Worm (Caenorhabditis elegans) whole organism, mixed stage, embryonic: ENCODE measurements around the gene ckk-1.

Source experiments
- M03D4.4 ChIP-seq: sonication (generic microtip); optimal IDR thresholded peaks from 2 replicates; lab custom pipeline; 2017; ENCODE audit warnings: mild to moderate bottlenecking, missing genetic modification characterization, missing compliant biosample characterization
- bed-3 ChIP-seq: fragments of 200-800 bp; sonication (Bioruptor generic); optimal IDR thresholded peaks from 3 replicates; lab custom pipeline; 2018; ENCODE audit warnings: mild to moderate bottlenecking, missing genetic modification characterization, moderate library complexity, missing compliant biosample characterization
- blmp-1 ChIP-seq: fragments of 150-350 bp; optimal IDR thresholded peaks from 2 replicates; lab custom pipeline; 2014; ENCODE audit warnings: missing biosample characterization, missing genetic modification characterization
- ceh-39 ChIP-seq: fragments of 150-350 bp; optimal IDR thresholded peaks from 2 replicates; lab custom pipeline; 2014; ENCODE audit warnings: missing biosample characterization, missing genetic modification characterization
- ceh-43 ChIP-seq: fragments of 200-800 bp; sonication (Bioruptor generic); optimal IDR thresholded peaks from 2 replicates; lab custom pipeline; 2018; ENCODE audit warnings: mild to moderate bottlenecking, missing genetic modification characterization, moderate library complexity, missing compliant biosample characterization
- ceh-83 ChIP-seq: fragments of 200-800 bp; sonication (Bioruptor generic); optimal IDR thresholded peaks from 2 replicates; lab custom pipeline; 2018; ENCODE audit warnings: mild to moderate bottlenecking, missing genetic modification characterization, missing compliant biosample characterization
- ces-1 ChIP-seq: fragments of 150-350 bp; optimal IDR thresholded peaks from 2 replicates; lab custom pipeline; 2014; ENCODE audit warnings: missing biosample characterization, missing genetic modification reagents, missing genetic modification characterization
- elt-1 ChIP-seq: sonication (generic microtip); optimal IDR thresholded peaks from 2 replicates; lab custom pipeline; 2017; ENCODE audit warnings: missing genetic modification characterization, mild to moderate bottlenecking, missing compliant biosample characterization, antibody characterized with exemption, moderate library complexity, borderline replicate concordance; ENCODE audit not compliant: insufficient read depth
- flh-1 ChIP-seq: fragments of 200-800 bp; sonication (Bioruptor generic); optimal IDR thresholded peaks from 2 replicates; lab custom pipeline; 2018; ENCODE audit warnings: mild to moderate bottlenecking, missing genetic modification characterization, moderate library complexity, missing compliant biosample characterization
- ham-2 ChIP-seq: fragments of 200-800 bp; sonication (Bioruptor generic); optimal IDR thresholded peaks from 2 replicates; lab custom pipeline; 2018; ENCODE audit warnings: mild to moderate bottlenecking, missing genetic modification characterization, missing compliant biosample characterization
- hlh-1 ChIP-seq: fragments of 150-350 bp; optimal IDR thresholded peaks from 2 replicates; lab custom pipeline; 2014; ENCODE audit warnings: missing biosample characterization, missing genetic modification reagents, missing genetic modification characterization
- lin-13 ChIP-seq: fragments of 150-350 bp; optimal IDR thresholded peaks from 2 replicates; lab custom pipeline; 2014; ENCODE audit warnings: missing biosample characterization, missing genetic modification characterization
- lin-32 ChIP-seq: fragments of 200-800 bp; sonication (Bioruptor generic); optimal IDR thresholded peaks from 2 replicates; lab custom pipeline; 2018; ENCODE audit warnings: mild to moderate bottlenecking, missing genetic modification characterization, missing compliant biosample characterization
- lsy-2 ChIP-seq: fragments of 150-350 bp; optimal IDR thresholded peaks from 2 replicates; lab custom pipeline; 2014; ENCODE audit warnings: missing biosample characterization, missing genetic modification characterization
- mab-5 ChIP-seq: fragments of 150-350 bp; optimal IDR thresholded peaks from 2 replicates; lab custom pipeline; 2014; ENCODE audit warnings: missing biosample characterization, missing genetic modification characterization
- mls-2 ChIP-seq: sonication (generic microtip); optimal IDR thresholded peaks from 2 replicates; lab custom pipeline; 2016; ENCODE audit warnings: mild to moderate bottlenecking, missing genetic modification characterization, moderate library complexity, missing compliant biosample characterization
- nhr-12 ChIP-seq: fragments of 150-350 bp; optimal IDR thresholded peaks from 2 replicates; lab custom pipeline; 2014; ENCODE audit warnings: missing biosample characterization, missing genetic modification characterization
- nhr-2 ChIP-seq: fragments of 150-350 bp; optimal IDR thresholded peaks from 2 replicates; lab custom pipeline; 2014; ENCODE audit warnings: missing biosample characterization, missing genetic modification characterization
- nhr-28 ChIP-seq: fragments of 150-350 bp; optimal IDR thresholded peaks from 2 replicates; lab custom pipeline; 2014; ENCODE audit warnings: missing biosample characterization, missing genetic modification characterization
- nhr-76 ChIP-seq: sonication (generic microtip); optimal IDR thresholded peaks from 2 replicates; lab custom pipeline; 2017; ENCODE audit warnings: missing biosample characterization, missing genetic modification characterization
- pha-4 ChIP-seq: fragments of 150-350 bp; optimal IDR thresholded peaks from 2 replicates; lab custom pipeline; 2018; ENCODE audit warnings: missing biosample characterization, missing genetic modification reagents, missing genetic modification characterization
- sem-2 ChIP-seq: fragments of 200-800 bp; sonication (Bioruptor generic); optimal IDR thresholded peaks from 2 replicates; lab custom pipeline; 2018; ENCODE audit warnings: mild to moderate bottlenecking, missing genetic modification characterization, missing compliant biosample characterization
- snpc-4 ChIP-seq: fragments of 150-350 bp; optimal IDR thresholded peaks from 2 replicates; lab custom pipeline; 2014; ENCODE audit warnings: missing biosample characterization, missing genetic modification characterization
- tbx-8 ChIP-seq: fragments of 200-800 bp; sonication (Bioruptor generic); optimal IDR thresholded peaks from 2 replicates; lab custom pipeline; 2018; ENCODE audit warnings: mild to moderate bottlenecking, missing genetic modification characterization, moderate library complexity, missing compliant biosample characterization
- unc-120 ChIP-seq: sonication (generic microtip); optimal IDR thresholded peaks from 2 replicates; lab custom pipeline; 2017; ENCODE audit warnings: missing genetic modification characterization, missing compliant biosample characterization; ENCODE audit not compliant: poor library complexity, severe bottlenecking
- unc-39 ChIP-seq: fragments of 150-350 bp; optimal IDR thresholded peaks from 2 replicates; lab custom pipeline; 2014; ENCODE audit warnings: missing biosample characterization, missing genetic modification characterization
- unc-62 ChIP-seq: fragments of 150-350 bp; optimal IDR thresholded peaks from 2 replicates; lab custom pipeline; 2014; ENCODE audit warnings: missing biosample characterization, missing genetic modification reagents, missing genetic modification characterization
- zip-8 ChIP-seq: fragments of 150-350 bp; optimal IDR thresholded peaks from 2 replicates; lab custom pipeline; 2014; ENCODE audit warnings: missing biosample characterization, missing genetic modification characterization

ckk-1 gene

ce11 chrIII:5614648-5615047 lies 20.6 kb upstream of the ckk-1 start, which contains the start of gene basl-1:
basl-1 (plus strand) TSS chrIII:5614948.
- TF ChIP-seq elt-1 (no peak), tbx-8 (GFP tag; lab: Kevin White, UChicago) (no peak), sem-2 (GFP tag; lab: Kevin White, UChicago) (no peak), flh-1 (GFP tag; lab: Kevin White, UChicago) (no peak), unc-39 (tag; lab: Kevin White, UChicago) (no peak), hlh-1 (tag; lab: Kevin White, UChicago) (no peak), ces-1 (GFP tag; lab: Kevin White, UChicago) (no peak), zip-8 (tag; lab: Kevin White, UChicago) (no peak), nhr-28 (tag; lab: Kevin White, UChicago) (no peak), nhr-2 (tag; lab: Kevin White, UChicago) (no peak), ham-2 (GFP tag; lab: Kevin White, UChicago) (no peak), ceh-43 (GFP tag; lab: Kevin White, UChicago) (no peak), mls-2 (tag; lab: Kevin White, UChicago) (no peak), ceh-83 (GFP tag; lab: Kevin White, UChicago) (no peak)
- TF ChIP-seq, all 35 proteins: peak for 0

DNA sequence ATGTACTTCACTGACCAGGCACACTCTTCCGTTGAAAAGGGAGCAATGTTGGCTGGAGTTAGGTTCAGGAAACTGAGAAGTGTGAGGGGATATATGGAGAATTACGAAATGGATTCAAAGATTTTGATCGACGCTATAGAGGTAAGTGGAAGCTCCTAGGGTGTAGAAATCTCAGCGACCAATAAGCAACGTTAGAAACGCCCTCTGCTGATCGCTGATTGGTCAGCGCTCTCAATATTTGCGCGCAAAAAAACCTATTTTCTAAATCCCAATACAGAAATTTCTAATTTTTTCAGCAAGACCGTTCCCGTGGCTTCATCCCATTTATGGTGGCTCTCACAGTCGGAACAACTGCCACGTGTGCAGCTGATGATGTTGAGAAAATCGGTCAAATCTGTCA lies 19.6 kb upstream of the ckk-1 start:
- TF ChIP-seq lin-13 (tag; lab: Kevin White, UChicago) = no peak

- TF ChIP-seq mab-5 (no peak), ham-2 (GFP tag; lab: Kevin White, UChicago) (no peak), tbx-8 (GFP tag; lab: Kevin White, UChicago) (no peak), flh-1 (GFP tag; lab: Kevin White, UChicago) (no peak), mls-2 (tag; lab: Kevin White, UChicago) (no peak), nhr-28 (tag; lab: Kevin White, UChicago) (no peak), unc-39 (tag; lab: Kevin White, UChicago) (no peak), hlh-1 (tag; lab: Kevin White, UChicago) (no peak), lin-13 (tag; lab: Kevin White, UChicago) (no peak), snpc-4 (no peak), ceh-43 (GFP tag; lab: Kevin White, UChicago) (no peak), ces-1 (GFP tag; lab: Kevin White, UChicago) (no peak), unc-62 (GFP tag; lab: Kevin White, UChicago) (no peak), sem-2 (GFP tag; lab: Kevin White, UChicago) (no peak), bed-3 (no peak), lin-32 (no peak)
These were observed 15.1 kb upstream of the ckk-1 start for ce11 chrIII:5620186-5620585.

- TF ChIP-seq lsy-2 (tag; lab: Kevin White, UChicago) = peak; percentile 64
- peak; percentile 26 for TF ChIP-seq lin-13 (tag; lab: Kevin White, UChicago)
- TF ChIP-seq pha-4 (tag; lab: Kevin White, UChicago) = peak; percentile 71
- TF ChIP-seq bed-3 = no peak
- peak; percentile 18 for TF ChIP-seq nhr-12 (tag; lab: Kevin White, UChicago)
- TF ChIP-seq nhr-2 (tag; lab: Kevin White, UChicago) = peak; percentile 99
- TF ChIP-seq unc-120 (tag; lab: Kevin White, UChicago) = peak; percentile 61
- peak; percentile 62 for TF ChIP-seq mls-2 (tag; lab: Kevin White, UChicago)
- TF ChIP-seq hlh-1 (tag; lab: Kevin White, UChicago) = peak; percentile 20
- TF ChIP-seq lin-32 = no peak
- TF ChIP-seq unc-62 (GFP tag; lab: Kevin White, UChicago) = peak; percentile 61
- TF ChIP-seq blmp-1 (tag; lab: Kevin White, UChicago) = peak; percentile 21
- TF ChIP-seq nhr-76 = no peak
- peak; percentile 71 for TF ChIP-seq ces-1 (GFP tag; lab: Kevin White, UChicago)
- TF ChIP-seq, all 35 proteins: peak for 11
These were observed 14.0 kb upstream of the ckk-1 start for ce11 chrIII:5621236-5621635.

ce11 chrIII:5622232-5623009 lies 12.9 kb upstream of the ckk-1 start:
- TF ChIP-seq ceh-39 (tag; lab: Kevin White, UChicago) = no peak
- TF ChIP-seq M03D4.4 (tag; lab: Kevin White, UChicago) = no peak
